Worm (Caenorhabditis elegans) whole organism, early embryonic: Measurements from ENCODE around the gene Y73C8C.8.
"Not testable (repeated sequence)": the region's sequence is repeated elsewhere in the genome, so short reads cannot be mapped to it uniquely, and the experiment has no call there.

ENCODE experiments used
- B0310.2 ChIP-seq: sonication (generic microtip); optimal IDR thresholded peaks from 2 replicates; lab custom pipeline; 2016; ENCODE audit warnings: mild to moderate bottlenecking, missing genetic modification characterization, missing compliant biosample characterization
- F13C5.2 ChIP-seq: sonication (generic microtip); optimal IDR thresholded peaks from 2 replicates; lab custom pipeline; 2017; ENCODE audit warnings: mild to moderate bottlenecking, missing genetic modification characterization, inconsistent platforms, missing compliant biosample characterization
- aly-1 ChIP-seq: sonication (generic microtip); optimal IDR thresholded peaks from 2 replicates; lab custom pipeline; 2016; ENCODE audit warnings: missing genetic modification characterization, missing compliant biosample characterization
- ama-1 ChIP-seq: fragments of 150-350 bp; optimal IDR thresholded peaks from 2 replicates; lab custom pipeline; 2014
- ceh-13 ChIP-seq: fragments of 200-800 bp; sonication (Bioruptor generic); optimal IDR thresholded peaks from 2 replicates; lab custom pipeline; 2018; ENCODE audit warnings: mild to moderate bottlenecking, missing genetic modification characterization, missing compliant biosample characterization
- ceh-36 ChIP-seq: sonication (generic microtip); optimal IDR thresholded peaks from 2 replicates; lab custom pipeline; 2016; ENCODE audit warnings: missing genetic modification characterization, inconsistent platforms, missing compliant biosample characterization
- ets-7 ChIP-seq: sonication (generic microtip); optimal IDR thresholded peaks from 2 replicates; lab custom pipeline; 2016; ENCODE audit warnings: missing genotype, missing genetic modification characterization, missing compliant biosample characterization
- flt-1 ChIP-seq: fragments of 200-800 bp; sonication (Bioruptor generic); IDR thresholded peaks from 2 replicates; pipeline ENCODE4 v1.3.6; 2022; ENCODE audit warnings: missing genetic modification characterization, missing compliant biosample characterization
- hmbx-1 ChIP-seq: sonication (generic microtip); optimal IDR thresholded peaks from 2 replicates; lab custom pipeline; 2016; ENCODE audit warnings: mild to moderate bottlenecking, missing genetic modification characterization, missing compliant biosample characterization
- hmg-4 ChIP-seq: fragments of 200-800 bp; sonication (Bioruptor generic); optimal IDR thresholded peaks from 2 replicates; lab custom pipeline; 2018; ENCODE audit warnings: mild to moderate bottlenecking, missing genetic modification characterization, missing compliant biosample characterization
- hnd-1 ChIP-seq: sonication (generic microtip); optimal IDR thresholded peaks from 2 replicates; lab custom pipeline; 2016; ENCODE audit warnings: missing genetic modification characterization, missing compliant biosample characterization
- pes-1 ChIP-seq: fragments of 200-800 bp; sonication (Bioruptor generic); IDR thresholded peaks from 2 replicates; pipeline ENCODE4 v1.3.6; 2022; ENCODE audit warnings: missing genetic modification reagents, missing genetic modification characterization, missing compliant biosample characterization
- scrt-1 ChIP-seq: fragments of 200-800 bp; sonication (Bioruptor generic); IDR thresholded peaks from 2 replicates; pipeline ENCODE4 v1.3.6; 2022; ENCODE audit warnings: missing genetic modification characterization, missing compliant biosample characterization
- sea-1 ChIP-seq: fragments of 200-800 bp; sonication (Bioruptor generic); conservative IDR thresholded peaks from 2 replicates; pipeline ENCODE4 v1.3.6; 2022; ENCODE audit warnings: missing genetic modification characterization, missing compliant biosample characterization
- tbx-11 ChIP-seq: fragments of 200-800 bp; sonication (Bioruptor generic); IDR thresholded peaks from 2 replicates; pipeline ENCODE4 v1.3.6; 2022; ENCODE audit warnings: missing genetic modification characterization, missing compliant biosample characterization
- tbx-37 ChIP-seq: fragments of 200-800 bp; sonication (Bioruptor generic); conservative IDR thresholded peaks from 2 replicates; pipeline ENCODE4 v1.3.6; 2022; ENCODE audit warnings: missing genetic modification reagents, missing genetic modification characterization, missing compliant biosample characterization
- tra-4 ChIP-seq: sonication (generic microtip); optimal IDR thresholded peaks from 2 replicates; lab custom pipeline; 2017; ENCODE audit warnings: missing genetic modification characterization, missing compliant biosample characterization

The Y73C8C.8 gene

ce11 chrV:3069101-3069500, 44.5 kb downstream of the Y73C8C.8 start, which contains the start of gene str-40:
TSS of gene str-40 (minus strand) at chrV:3069201.
- no peak for TF ChIP-seq ceh-36
- TF ChIP-seq pes-1 (GFP tag; lab: Robert Waterston, UW): no peak
- no peak for TF ChIP-seq hnd-1 (tag; lab: Kevin White, UChicago)
- TF ChIP-seq scrt-1 (GFP tag; lab: Robert Waterston, UW): no peak
- no peak for TF ChIP-seq ceh-13 (GFP tag; lab: Kevin White, UChicago)
- TF ChIP-seq hmg-4 (GFP tag; lab: Kevin White, UChicago): no peak
- TF ChIP-seq ets-7 (tag; lab: Kevin White, UChicago): no peak
- TF ChIP-seq sea-1: no peak
- TF ChIP-seq tbx-11: no peak
- TF ChIP-seq flt-1 (GFP tag; lab: Robert Waterston, UW): no peak
- TF ChIP-seq aly-1 (tag; lab: Kevin White, UChicago): no peak
- no peak for TF ChIP-seq tra-4
- TF ChIP-seq ama-1 (lab: Kevin White, UChicago): no peak
- no peak for TF ChIP-seq F13C5.2 (tag; lab: Kevin White, UChicago)
- TF ChIP-seq tbx-37: no peak
- TF ChIP-seq hmbx-1 (tag; lab: Kevin White, UChicago): no peak
- TF ChIP-seq B0310.2: no peak

- TF ChIP-seq tbx-37 (no peak), ama-1 (lab: Kevin White, UChicago) (no peak), hmg-4 (GFP tag; lab: Kevin White, UChicago) (no peak), tbx-11 (no peak), ets-7 (tag; lab: Kevin White, UChicago) (no peak), hnd-1 (tag; lab: Kevin White, UChicago) (no peak), pes-1 (GFP tag; lab: Robert Waterston, UW) (no peak), ceh-13 (GFP tag; lab: Kevin White, UChicago) (no peak), flt-1 (GFP tag; lab: Robert Waterston, UW) (no peak), scrt-1 (GFP tag; lab: Robert Waterston, UW) (no peak), tra-4 (no peak), B0310.2 (no peak), sea-1 (no peak), ceh-36 (no peak), F13C5.2 (tag; lab: Kevin White, UChicago) (no peak), hmbx-1 (tag; lab: Kevin White, UChicago) (no peak), aly-1 (tag; lab: Kevin White, UChicago) (no peak)
Measured at ce11 chrV:3065928-3066327, 47.7 kb downstream of the Y73C8C.8 start, which contains the start of gene srh-185. TSS of gene srh-185 (plus strand) at chrV:3066228.

ce11 chrV:3064418-3064817, 49.2 kb downstream of the Y73C8C.8 start, which contains the start of gene srt-16:
TSS of gene srt-16 (minus strand) at chrV:3064518.
- TF ChIP-seq ama-1 (lab: Kevin White, UChicago); hmg-4 (GFP tag; lab: Kevin White, UChicago); ets-7 (tag; lab: Kevin White, UChicago): not testable (repeated sequence)

- TF ChIP-seq ceh-36: no peak
- no peak for TF ChIP-seq sea-1
- no peak for TF ChIP-seq F13C5.2 (tag; lab: Kevin White, UChicago)
- TF ChIP-seq scrt-1 (GFP tag; lab: Robert Waterston, UW): no peak
- no peak for TF ChIP-seq tra-4
Measured at ce11 chrV:3062078-3062477, 51.6 kb downstream of the Y73C8C.8 start, which contains the start of gene srt-15. TSS of gene srt-15 (minus strand) at chrV:3062178.
